Fruit fly (Drosophila melanogaster): Measurements from ENCODE around the gene Spase12.

DNA sequence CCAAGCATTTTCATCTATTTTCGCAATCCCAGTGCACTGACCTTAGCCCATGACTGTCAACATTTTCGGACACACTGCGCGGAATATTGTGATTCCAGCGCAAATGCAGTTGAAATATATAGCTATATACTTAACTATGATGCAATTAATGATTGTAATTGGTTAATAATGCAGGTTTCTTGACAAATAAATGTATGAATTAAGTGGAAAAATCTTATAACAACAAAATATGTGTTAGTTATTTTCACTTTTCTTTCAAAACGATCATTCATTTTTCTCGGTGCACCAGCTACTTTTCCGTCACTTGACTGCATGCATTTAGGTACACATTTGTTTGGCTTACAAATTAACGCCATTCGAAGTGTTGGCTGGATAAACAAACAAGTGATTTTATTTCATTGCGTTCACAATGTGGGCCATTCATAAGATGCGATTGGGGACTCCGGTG, 32.2 kb downstream of the Spase12 start:
- TF ChIP-seq usp (GFP tag; optimal IDR thresholded peaks at IDR 0.05) (no peak), psq (optimal IDR thresholded peaks at IDR 0.05) (no peak), CG8478 (optimal IDR thresholded peaks at IDR 0.05) (no peak), Dll (optimal IDR thresholded peaks at IDR 0.05) (no peak), EcR (GFP tag; optimal IDR thresholded peaks at IDR 0.05) (peak in 1 of 2 experiments; percentile 76), pan (optimal IDR thresholded peaks at IDR 0.05) (no peak)

All from whole organism.